In genomic region chrV:15517413-15517812, ce11 we compare ENCODE assay signal across 2 worm cellular contexts.
A peak's percentile ranks its signal among the peaks of the same experiment; 100 is the strongest.
TF ChIP-seq lines count a peak whose summit lies in the region.

TSS of gene F21A3.3 (plus strand) at chrV:15517713.

TF ChIP-seq in whole organism, L1 larva, 84 proteins besides CTCF, POLR2A, EP300 and RAD21:
- TF ChIP-seq blmp-1 (tag; optimal IDR thresholded peaks at IDR 0.05; lab: Kevin White, UChicago) (peak; percentile 69), unc-130 (tag; optimal IDR thresholded peaks at IDR 0.05; lab: Kevin White, UChicago) (no peak), lin-14 (GFP tag; optimal IDR thresholded peaks at IDR 0.05; lab: Kevin White, UChicago) (peak; percentile 24), nhr-85 (tag; lab: Kevin White, UChicago) (peak; percentile 35), mep-1 (tag; optimal IDR thresholded peaks at IDR 0.05; lab: Kevin White, UChicago) (no peak), hpl-2 (GFP tag; optimal IDR thresholded peaks at IDR 0.05; lab: Kevin White, UChicago) (no peak)

TF ChIP-seq in whole organism, L4 larva, 104 proteins besides CTCF, POLR2A, EP300 and RAD21:
- TF ChIP-seq aha-1 (tag; lab: Kevin White, UChicago) = peak; percentile 86
- TF ChIP-seq nhr-10 (tag; optimal IDR thresholded peaks at IDR 0.05; lab: Kevin White, UChicago) = no peak

Comparison
In these comparisons a context has a peak if more than half of its experiments do, and no peak if none do; other contexts are left out.
1. Of the 29 proteins assayed by ChIP-seq in both whole organism, L4 larva and whole organism, L1 larva: peak only in whole organism, L4 larva: aha-1; only in whole organism, L1 larva: none; in both: none; in neither: 28.